Fruit fly (Drosophila melanogaster): ENCODE measurements around the gene CG11563.

DNA sequence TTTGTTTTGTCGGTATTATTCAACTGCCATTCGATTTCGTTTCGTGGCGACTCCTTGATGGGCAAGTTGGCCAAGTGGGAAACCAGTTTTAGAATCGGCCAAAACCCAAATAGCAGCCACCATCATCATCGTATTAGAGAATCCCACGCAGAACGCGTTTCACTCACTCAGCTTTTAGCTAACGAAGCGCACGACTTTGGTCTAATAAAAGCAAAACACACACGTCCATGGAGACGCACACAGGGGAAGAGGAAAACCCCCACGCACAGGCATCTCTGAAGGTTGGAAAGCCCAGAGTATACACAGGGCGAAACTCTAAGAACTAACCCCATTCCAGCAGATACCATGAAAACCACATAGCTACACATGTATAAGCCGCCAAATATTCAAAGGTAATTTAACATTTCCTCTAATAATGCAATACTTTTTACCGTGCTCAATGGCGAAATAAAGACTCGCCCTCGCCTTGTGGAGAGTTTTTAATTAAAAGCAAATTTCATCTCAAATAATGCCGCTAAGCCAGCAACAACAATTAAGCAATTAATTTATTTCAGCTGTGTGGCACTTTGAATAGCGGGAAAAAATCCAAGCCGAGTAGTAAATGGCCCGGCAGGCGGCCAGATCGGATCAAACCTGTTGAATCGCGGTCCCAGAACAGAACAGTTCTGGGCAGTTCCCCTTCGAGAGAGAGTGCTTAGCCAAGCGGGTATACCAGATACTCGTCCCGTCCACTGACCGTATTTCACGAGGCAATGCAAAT lies 25.4 kb upstream of the CG11563 start:
- TF ChIP-seq Abd-B (GFP tag; optimal IDR thresholded peaks at IDR 0.05) (no peak), so (GFP tag; IDR thresholded peaks at IDR 0.05) (no peak)
